Fruit fly (Drosophila melanogaster) whole organism: ENCODE measurements around the gene glo.

Experiments
- CG8478 ChIP-seq: fragments of >200 bp; optimal IDR thresholded peaks from 2 replicates; lab custom pipeline; 2018; ENCODE audit warnings: inconsistent platforms
- pan ChIP-seq: fragments of >200 bp; optimal IDR thresholded peaks from 2 replicates; lab custom pipeline; 2017
- psq ChIP-seq: fragments of >200 bp; optimal IDR thresholded peaks from 2 replicates; lab custom pipeline; 2017

dm6 chr3R:11778879-11779278 lies 40.3 kb downstream of the glo start:
- TF ChIP-seq psq (lab: Kevin White, UChicago) (no peak), CG8478 (lab: Kevin White, UChicago) (no peak), pan (lab: Kevin White, UChicago) (no peak)
